Fruit fly (Drosophila melanogaster) Kc167 (cell line): Measurements from ENCODE around the gene CG10301.

Source experiments
- Myc ChIP-seq: fragments of >200 bp; optimal IDR thresholded peaks from 2 replicates; lab custom pipeline; 2017; ENCODE audit warnings: missing external identifiers
- h ChIP-seq: fragments of >200 bp; optimal IDR thresholded peaks from 3 replicates; lab custom pipeline; 2018; ENCODE audit warnings: missing external identifiers
- psq ChIP-seq: fragments of >200 bp; optimal IDR thresholded peaks from 2 replicates; lab custom pipeline; 2017; ENCODE audit warnings: missing external identifiers
- ttk ChIP-seq: sonication (Bioruptor generic); optimal IDR thresholded peaks from 2 replicates; lab custom pipeline; 2017; ENCODE audit warnings: missing external identifiers

dm6 chr3R:23735648-23736047 is 25.7 kb downstream of the CG10301 start:
- TF ChIP-seq Myc (lab: Kevin White, UChicago), result no peak
- TF ChIP-seq psq (lab: Kevin White, UChicago), result no peak
- TF ChIP-seq ttk, result no peak
- no peak for TF ChIP-seq h (lab: Kevin White, UChicago)
